Worm (Caenorhabditis elegans) whole organism, L2 larva: ENCODE data around the gene C46A5.4.
A peak's percentile ranks its signal among the peaks of the same experiment; 100 is the strongest.

ENCODE experiments used
- C34F6.9 ChIP-seq: fragments of 150-350 bp; optimal IDR thresholded peaks from 2 replicates; lab custom pipeline; 2014; ENCODE audit warnings: missing biosample characterization, missing genetic modification characterization
- F13H6.1 ChIP-seq: sonication (generic microtip); optimal IDR thresholded peaks from 2 replicates; lab custom pipeline; 2016; ENCODE audit warnings: missing genetic modification characterization, missing compliant biosample characterization
- Y55F3AM.14 ChIP-seq: fragments of 200-800 bp; sonication (Bioruptor generic); optimal IDR thresholded peaks from 2 replicates; lab custom pipeline; 2018; ENCODE audit warnings: mild to moderate bottlenecking, missing genetic modification characterization, missing compliant biosample characterization
- ama-1 ChIP-seq: fragments of 150-350 bp; optimal IDR thresholded peaks from 2 replicates; lab custom pipeline; 2018; ENCODE audit warnings: inconsistent platforms
- blmp-1 ChIP-seq: sonication (generic microtip); optimal IDR thresholded peaks from 2 replicates; lab custom pipeline; 2017; ENCODE audit warnings: missing genetic modification characterization, mild to moderate bottlenecking, missing compliant biosample characterization, antibody characterized with exemption, moderate library complexity; ENCODE audit not compliant: insufficient read depth
- ceh-16 ChIP-seq: fragments of 150-350 bp; optimal IDR thresholded peaks from 2 replicates; lab custom pipeline; 2014; ENCODE audit warnings: missing biosample characterization, missing genetic modification characterization
- ceh-82 ChIP-seq: fragments of 150-350 bp; optimal IDR thresholded peaks from 2 replicates; lab custom pipeline; 2014; ENCODE audit warnings: missing biosample characterization, missing genetic modification characterization
- crh-2 ChIP-seq: sonication (generic microtip); optimal IDR thresholded peaks from 2 replicates; lab custom pipeline; 2017; ENCODE audit warnings: missing biosample characterization, missing genetic modification characterization
- dmd-4 ChIP-seq: sonication (generic microtip); optimal IDR thresholded peaks from 2 replicates; lab custom pipeline; 2017; ENCODE audit warnings: missing biosample characterization, missing genetic modification characterization
- elt-3 ChIP-seq: sonication (generic microtip); optimal IDR thresholded peaks from 2 replicates; lab custom pipeline; 2017; ENCODE audit warnings: missing biosample characterization, missing genetic modification characterization
- fos-1 ChIP-seq: fragments of 150-350 bp; optimal IDR thresholded peaks from 2 replicates; lab custom pipeline; 2014; ENCODE audit warnings: missing biosample characterization, missing genetic modification characterization
- gmeb-1 ChIP-seq: fragments of 150-350 bp; optimal IDR thresholded peaks from 2 replicates; lab custom pipeline; 2014; ENCODE audit warnings: missing biosample characterization, missing genetic modification characterization
- lin-13 ChIP-seq: fragments of 150-350 bp; optimal IDR thresholded peaks from 2 replicates; lab custom pipeline; 2014; ENCODE audit warnings: missing biosample characterization, missing genetic modification reagents, missing genetic modification characterization
- lsy-2 ChIP-seq, 2 experiments: fragments of 150-350 bp in 1 of 2; sonication (generic microtip) in 1 of 2; optimal IDR thresholded peaks; 2 replicates each; lab custom pipeline; 2014 to 2017; ENCODE audit warnings: missing biosample characterization in 2 of 2, missing genetic modification characterization in 2 of 2
- mab-5 ChIP-seq: fragments of 150-350 bp; optimal IDR thresholded peaks from 2 replicates; lab custom pipeline; 2014; ENCODE audit warnings: missing biosample characterization, missing genetic modification characterization
- mbf-1 ChIP-seq: sonication (generic microtip); optimal IDR thresholded peaks from 2 replicates; lab custom pipeline; 2017; ENCODE audit warnings: missing biosample characterization, missing genetic modification characterization
- nhr-129 ChIP-seq: fragments of 150-350 bp; optimal IDR thresholded peaks from 2 replicates; lab custom pipeline; 2014; ENCODE audit warnings: missing biosample characterization, missing genetic modification characterization
- nhr-21 ChIP-seq: fragments of 150-350 bp; optimal IDR thresholded peaks from 2 replicates; lab custom pipeline; 2014; ENCODE audit warnings: missing biosample characterization, missing genetic modification characterization
- nhr-23 ChIP-seq: fragments of 150-350 bp; optimal IDR thresholded peaks from 2 replicates; lab custom pipeline; 2014; ENCODE audit warnings: missing biosample characterization, missing genetic modification reagents, missing genetic modification characterization
- nhr-237 ChIP-seq: fragments of 150-350 bp; optimal IDR thresholded peaks from 2 replicates; lab custom pipeline; 2014; ENCODE audit warnings: missing biosample characterization, missing genetic modification characterization
- nhr-25 ChIP-seq: fragments of 150-350 bp; sonication (generic microtip); optimal IDR thresholded peaks from 3 replicates; lab custom pipeline; 2014; ENCODE audit warnings: missing biosample characterization, missing genetic modification characterization
- nhr-6 ChIP-seq: fragments of 150-350 bp; optimal IDR thresholded peaks from 2 replicates; lab custom pipeline; 2014; ENCODE audit warnings: missing biosample characterization, missing genetic modification characterization
- nhr-77 ChIP-seq: fragments of 150-350 bp; optimal IDR thresholded peaks from 2 replicates; lab custom pipeline; 2014; ENCODE audit warnings: missing biosample characterization, missing genetic modification characterization
- peb-1 ChIP-seq: fragments of 150-350 bp; optimal IDR thresholded peaks from 2 replicates; lab custom pipeline; 2014; ENCODE audit warnings: missing biosample characterization, missing genetic modification characterization
- sem-4 ChIP-seq: fragments of 150-350 bp; optimal IDR thresholded peaks from 2 replicates; lab custom pipeline; 2014; ENCODE audit warnings: missing biosample characterization, missing genetic modification reagents, missing genetic modification characterization
- sma-3 ChIP-seq: sonication (generic microtip); optimal IDR thresholded peaks from 2 replicates; lab custom pipeline; 2016; ENCODE audit warnings: missing genetic modification reagents, missing genetic modification characterization, missing compliant biosample characterization
- sma-9 ChIP-seq, 2 experiments: fragments of 150-350 bp in 1 of 2; sonication (generic microtip) in 1 of 2; optimal IDR thresholded peaks; 2 replicates each; lab custom pipeline; 2014 to 2016; ENCODE audit warnings: missing genetic modification characterization in 2 of 2, mild to moderate bottlenecking in 1 of 2, missing biosample characterization in 1 of 2, missing compliant biosample characterization in 1 of 2, missing genetic modification reagents in 1 of 2, moderate library complexity in 1 of 2
- unc-39 ChIP-seq: fragments of 150-350 bp; optimal IDR thresholded peaks from 2 replicates; lab custom pipeline; 2014; ENCODE audit warnings: missing biosample characterization, missing genetic modification characterization
- unc-55 ChIP-seq: fragments of 150-350 bp; sonication (generic microtip); optimal IDR thresholded peaks from 3 replicates; lab custom pipeline; 2014; ENCODE audit warnings: missing biosample characterization, missing genetic modification reagents, missing genetic modification characterization
- unc-62 ChIP-seq: fragments of 150-350 bp; optimal IDR thresholded peaks from 2 replicates; lab custom pipeline; 2014; ENCODE audit warnings: missing biosample characterization, missing genetic modification reagents, missing genetic modification characterization
- ztf-1 ChIP-seq: fragments of 200-800 bp; sonication (Bioruptor generic); conservative IDR thresholded peaks from 2 replicates; pipeline ENCODE4 v1.3.6; 2022; ENCODE audit warnings: missing genetic modification characterization, missing compliant biosample characterization
- ztf-11 ChIP-seq: sonication (generic microtip); optimal IDR thresholded peaks from 2 replicates; lab custom pipeline; 2017; ENCODE audit warnings: missing biosample characterization, missing genetic modification characterization
- ztf-4 ChIP-seq: fragments of 150-350 bp; optimal IDR thresholded peaks from 2 replicates; lab custom pipeline; 2014; ENCODE audit warnings: missing biosample characterization, missing genetic modification characterization

Gene C46A5.4

DNA sequence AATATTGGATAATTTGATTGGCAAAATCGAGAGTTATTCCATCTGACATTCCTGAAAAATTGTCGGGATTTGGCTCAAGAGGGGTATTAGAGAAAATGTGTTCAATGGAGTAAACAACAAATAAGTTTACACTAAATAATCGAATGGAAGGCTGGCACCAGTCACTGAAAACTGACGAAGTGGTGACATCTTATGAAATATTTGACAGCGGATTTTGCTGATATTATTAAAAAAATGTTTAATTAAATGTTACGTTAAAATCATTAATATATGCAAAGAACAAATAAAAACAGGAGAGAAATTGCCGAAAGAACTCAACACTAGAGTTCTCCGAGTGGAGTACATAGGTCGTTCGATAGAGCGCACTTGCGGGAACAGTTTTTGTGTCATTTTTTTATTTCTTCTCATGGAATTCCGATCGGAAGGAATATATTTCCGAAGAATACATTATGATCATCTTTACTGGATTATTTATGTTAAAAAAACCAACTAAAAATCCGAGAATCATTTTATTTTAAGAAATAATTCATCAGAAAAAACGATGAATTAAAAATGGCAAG, 28.4 kb upstream of the C46A5.4 start, which contains the start of gene tag-322:
TSS of gene tag-322 (minus strand) at position 51 of the 560 bp plus-strand sequence.
- TF ChIP-seq nhr-6 (tag; lab: Kevin White, UChicago), result peak; percentile 47
- TF ChIP-seq ztf-4 (tag; lab: Kevin White, UChicago), result peak; percentile 64
- peak; percentile 77 for TF ChIP-seq unc-55 (GFP tag; lab: Kevin White, UChicago)
- peak; percentile 61 for TF ChIP-seq gmeb-1 (tag; lab: Kevin White, UChicago)
- peak; percentile 17 for TF ChIP-seq blmp-1 (tag; lab: Kevin White, UChicago)
- TF ChIP-seq lsy-2 (tag; optimal IDR thresholded peaks at IDR 0.05; lab: Kevin White, UChicago), result peak; percentile 71 to 91
- peak; percentile 12 for TF ChIP-seq nhr-77 (tag; lab: Kevin White, UChicago)
- TF ChIP-seq fos-1 (tag; lab: Kevin White, UChicago), result peak; percentile 48
- peak; percentile 56 for TF ChIP-seq nhr-21 (tag; lab: Kevin White, UChicago)
- TF ChIP-seq C34F6.9 (tag; lab: Kevin White, UChicago), result peak; percentile 72
- TF ChIP-seq ceh-16 (tag; lab: Kevin White, UChicago), result no peak
- peak; percentile 38 for TF ChIP-seq nhr-129
- no peak for TF ChIP-seq dmd-4 (tag; lab: Kevin White, UChicago)
- TF ChIP-seq sma-3 (GFP tag; lab: Kevin White, UChicago), result peak; percentile 69
- TF ChIP-seq nhr-25 (tag; lab: Kevin White, UChicago), result peak; percentile 77
- peak; percentile 43 for TF ChIP-seq lin-13 (GFP tag; lab: Kevin White, UChicago)
- TF ChIP-seq F13H6.1 (tag; lab: Kevin White, UChicago), result peak; percentile 74
- peak; percentile 54 for TF ChIP-seq sem-4 (tag; lab: Kevin White, UChicago)
- peak; percentile 73 for TF ChIP-seq sma-9 (GFP tag; optimal IDR thresholded peaks at IDR 0.05; lab: Kevin White, UChicago)
- no peak for TF ChIP-seq sma-9 (tag; optimal IDR thresholded peaks at IDR 0.05; lab: Kevin White, UChicago)
- no peak for TF ChIP-seq unc-62 (GFP tag; lab: Kevin White, UChicago)
- peak; percentile 81 for TF ChIP-seq crh-2 (tag; lab: Kevin White, UChicago)
- TF ChIP-seq peb-1 (tag; lab: Kevin White, UChicago), result no peak
- TF ChIP-seq ztf-1 (GFP tag; lab: Robert Waterston, UW), result no peak

- TF ChIP-seq ama-1 (no peak), unc-39 (no peak), ztf-1 (GFP tag; lab: Robert Waterston, UW) (no peak), ztf-11 (tag; lab: Kevin White, UChicago) (no peak), blmp-1 (tag; lab: Kevin White, UChicago) (no peak), nhr-6 (tag; lab: Kevin White, UChicago) (no peak), F13H6.1 (tag; lab: Kevin White, UChicago) (no peak), fos-1 (tag; lab: Kevin White, UChicago) (peak; percentile 26), gmeb-1 (tag; lab: Kevin White, UChicago) (no peak), nhr-23 (no peak), peb-1 (tag; lab: Kevin White, UChicago) (no peak), sma-9 (GFP tag; optimal IDR thresholded peaks at IDR 0.05; lab: Kevin White, UChicago) (peak; percentile 18), sma-9 (tag; optimal IDR thresholded peaks at IDR 0.05; lab: Kevin White, UChicago) (no peak), ceh-82 (tag; lab: Kevin White, UChicago) (no peak), nhr-21 (tag; lab: Kevin White, UChicago) (no peak), nhr-237 (tag; lab: Kevin White, UChicago) (no peak)
Observed at ce11 chrIV:7783801-7784411, 26.8 kb upstream of the C46A5.4 start, which contains the start of gene tag-321. Gene tag-321, minus strand, starts transcription at chrIV:7783851.

DNA sequence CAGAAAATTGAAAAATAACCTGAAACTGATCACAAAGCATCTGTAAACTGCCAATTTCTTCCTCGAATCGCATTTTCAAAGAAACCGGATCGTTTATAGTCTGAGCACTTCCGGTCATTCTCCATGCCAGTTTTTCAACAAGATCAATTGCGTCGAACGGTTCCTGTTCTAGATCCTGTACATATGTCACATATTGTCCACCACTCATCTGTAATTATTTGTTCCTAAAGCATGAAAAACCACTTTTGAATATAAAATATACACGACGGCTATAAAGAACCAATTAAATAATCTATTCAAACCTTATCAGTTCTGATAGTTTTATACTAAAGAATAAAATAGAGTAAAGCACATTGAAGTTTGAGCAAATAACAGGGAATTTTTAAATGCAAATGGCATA, 25.1 kb upstream of the C46A5.4 start, which contains the start of gene sec-10:
TSS of gene sec-10 (minus strand) at position 208 of the 400 bp plus-strand sequence.
- no peak for TF ChIP-seq elt-3
- no peak for TF ChIP-seq unc-39
- peak; percentile 17 for TF ChIP-seq fos-1 (tag; lab: Kevin White, UChicago)

DNA sequence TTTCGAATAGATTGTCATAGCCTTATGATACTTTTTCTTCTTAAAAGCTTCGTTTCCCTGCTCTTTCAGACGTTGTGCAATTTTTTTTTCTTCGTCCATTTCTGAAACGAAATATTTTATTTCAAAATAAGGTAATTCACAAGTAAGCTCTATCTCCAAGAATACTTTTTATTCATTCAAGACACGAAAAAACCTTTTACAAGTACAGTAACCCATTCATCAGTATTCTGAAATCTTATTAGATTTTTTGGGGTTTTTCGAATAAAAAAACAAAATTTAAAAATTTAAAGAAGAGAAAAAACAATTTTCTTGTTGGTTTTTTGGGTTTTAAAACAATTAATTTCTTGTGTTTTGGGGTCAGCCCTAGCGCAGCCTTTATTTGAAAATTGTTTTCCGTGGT, 21.7 kb upstream of the C46A5.4 start, which contains the start of gene rpap-3:
TSS of gene rpap-3 (minus strand) at position 101 of the 400 bp plus-strand sequence.
- TF ChIP-seq mab-5 (tag; lab: Kevin White, UChicago) (no peak), ceh-16 (tag; lab: Kevin White, UChicago) (no peak), unc-55 (GFP tag; lab: Kevin White, UChicago) (no peak), mbf-1 (tag; lab: Kevin White, UChicago) (no peak), ztf-11 (tag; lab: Kevin White, UChicago) (no peak), Y55F3AM.14 (GFP tag; lab: Kevin White, UChicago) (no peak), unc-62 (GFP tag; lab: Kevin White, UChicago) (no peak)
